Fruit fly (Drosophila melanogaster) whole organism, embryonic: ENCODE data around the gene CG34039.
A peak's percentile ranks its signal among the peaks of the same experiment; 100 is the strongest.

Source experiments
- CG10267 ChIP-seq: fragments of 200-800 bp; sonication (Bioruptor generic); optimal IDR thresholded peaks from 2 replicates; lab custom pipeline; 2018; ENCODE audit warnings: missing biosample characterization, mild to moderate bottlenecking, missing genetic modification characterization, moderate library complexity
- CG10431 ChIP-seq: fragments of 200-800 bp; sonication (Bioruptor generic); optimal IDR thresholded peaks from 3 replicates; lab custom pipeline; 2018; ENCODE audit warnings: missing biosample characterization, mild to moderate bottlenecking, missing genetic modification characterization
- CG10462 ChIP-seq: fragments of 200-800 bp; sonication (Bioruptor generic); optimal IDR thresholded peaks from 2 replicates; lab custom pipeline; 2016; ENCODE audit warnings: missing biosample characterization, missing genetic modification characterization
- CG10654 ChIP-seq: fragments of 200-800 bp; sonication (Bioruptor generic); optimal IDR thresholded peaks from 2 replicates; lab custom pipeline; 2016; ENCODE audit warnings: missing biosample characterization, missing genetic modification characterization
- CG12071 ChIP-seq: fragments of 200-800 bp; sonication (Bioruptor generic); optimal IDR thresholded peaks from 3 replicates; lab custom pipeline; 2018; ENCODE audit warnings: missing biosample characterization, mild to moderate bottlenecking, missing genetic modification characterization
- CG14710 ChIP-seq: fragments of 200-800 bp; sonication (Bioruptor generic); optimal IDR thresholded peaks from 3 replicates; lab custom pipeline; 2019; ENCODE audit warnings: missing biosample characterization, mild to moderate bottlenecking, missing genetic modification characterization, moderate library complexity
- CG1603 ChIP-seq: fragments of 200-800 bp; sonication (Bioruptor generic); optimal IDR thresholded peaks from 2 replicates; lab custom pipeline; 2019; ENCODE audit warnings: missing biosample characterization, mild to moderate bottlenecking, missing genetic modification characterization, moderate library complexity
- CG17385 ChIP-seq: fragments of 200-800 bp; sonication (Bioruptor generic); optimal IDR thresholded peaks from 3 replicates; lab custom pipeline; 2018; ENCODE audit warnings: missing biosample characterization, mild to moderate bottlenecking, missing genetic modification characterization
- CG18262 ChIP-seq: fragments of 200-800 bp; optimal IDR thresholded peaks from 3 replicates; lab custom pipeline; 2019; ENCODE audit warnings: missing biosample characterization, mild to moderate bottlenecking, missing genetic modification characterization, moderate library complexity
- CG32772 ChIP-seq: fragments of 200-800 bp; sonication (Bioruptor generic); IDR thresholded peaks from 2 replicates; pipeline ENCODE4 v1.3.6; 2022; ENCODE audit warnings: missing biosample characterization, missing genetic modification characterization
- CG5180 ChIP-seq: fragments of 200-800 bp; sonication (Bioruptor generic); optimal IDR thresholded peaks from 3 replicates; lab custom pipeline; 2017; ENCODE audit warnings: missing biosample characterization, missing genetic modification characterization, mild to moderate bottlenecking, moderate library complexity, missing genetic modification reagents
- CG5245 ChIP-seq: fragments of 200-800 bp; sonication (Bioruptor generic); optimal IDR thresholded peaks from 3 replicates; lab custom pipeline; 2016; ENCODE audit warnings: missing biosample characterization, missing genetic modification characterization
- CG7839 ChIP-seq: fragments of 200-800 bp; sonication (Bioruptor generic); optimal IDR thresholded peaks from 3 replicates; lab custom pipeline; 2018; ENCODE audit warnings: missing biosample characterization, mild to moderate bottlenecking, missing genetic modification characterization, moderate library complexity
- CG9437 ChIP-seq: fragments of 200-800 bp; sonication (Bioruptor generic); optimal IDR thresholded peaks from 2 replicates; lab custom pipeline; 2018; ENCODE audit warnings: missing biosample characterization, mild to moderate bottlenecking, missing genetic modification characterization
- CG9727 ChIP-seq: fragments of 200-800 bp; sonication (Bioruptor generic); optimal IDR thresholded peaks from 3 replicates; lab custom pipeline; 2017; ENCODE audit warnings: missing biosample characterization, mild to moderate bottlenecking, missing genetic modification characterization
- CHES-1-like ChIP-seq: fragments of 200-800 bp; sonication (Bioruptor generic); optimal IDR thresholded peaks from 2 replicates; lab custom pipeline; 2016; ENCODE audit warnings: missing biosample characterization, missing genetic modification characterization
- GATAe ChIP-seq: fragments of 200-800 bp; sonication (Bioruptor generic); conservative IDR thresholded peaks from 2 replicates; pipeline ENCODE4 v1.3.6; 2022; ENCODE audit warnings: missing biosample characterization, missing genetic modification characterization
- H15 ChIP-seq: fragments of 200-800 bp; sonication (Bioruptor generic); IDR thresholded peaks from 3 replicates; pipeline ENCODE4 v1.3.6; 2022; ENCODE audit warnings: missing biosample characterization, missing genetic modification characterization
- HHEX ChIP-seq: fragments of 200-800 bp; sonication (Bioruptor generic); optimal IDR thresholded peaks from 3 replicates; lab custom pipeline; 2017; ENCODE audit warnings: missing biosample characterization, mild to moderate bottlenecking, missing genetic modification characterization, missing genetic modification reagents
- HLH4C ChIP-seq: fragments of 200-800 bp; sonication (Bioruptor generic); IDR thresholded peaks from 3 replicates; pipeline ENCODE4 v1.3.6; 2022; ENCODE audit warnings: missing biosample characterization, missing genetic modification characterization; ENCODE audit not compliant: partially characterized antibody
- HLHmδ ChIP-seq: fragments of 200-800 bp; sonication (Bioruptor generic); optimal IDR thresholded peaks from 2 replicates; lab custom pipeline; 2018; ENCODE audit warnings: missing biosample characterization, mild to moderate bottlenecking, missing genetic modification characterization, moderate library complexity
- Hey ChIP-seq: fragments of 200-800 bp; sonication (Bioruptor generic); optimal IDR thresholded peaks from 3 replicates; lab custom pipeline; 2018; ENCODE audit warnings: missing biosample characterization, mild to moderate bottlenecking, missing genetic modification characterization
- Hmr ChIP-seq: fragments of 200-800 bp; sonication (Bioruptor generic); optimal IDR thresholded peaks from 3 replicates; lab custom pipeline; 2017; ENCODE audit warnings: mild to moderate bottlenecking, missing biosample characterization, missing genetic modification reagents, missing genetic modification characterization
- MTF-1 ChIP-seq: fragments of 200-800 bp; sonication (Bioruptor generic); optimal IDR thresholded peaks from 2 replicates; lab custom pipeline; 2018; ENCODE audit warnings: missing biosample characterization, mild to moderate bottlenecking, missing genetic modification characterization, borderline replicate concordance
- Nf-YC ChIP-seq: fragments of 200-800 bp; optimal IDR thresholded peaks from 3 replicates; lab custom pipeline; 2019; ENCODE audit warnings: missing biosample characterization, mild to moderate bottlenecking, missing genetic modification characterization, moderate library complexity
- NfI ChIP-seq: fragments of 200-800 bp; sonication (Bioruptor generic); optimal IDR thresholded peaks from 3 replicates; lab custom pipeline; 2018; ENCODE audit warnings: missing biosample characterization, mild to moderate bottlenecking, missing genetic modification characterization, moderate library complexity
- Oli ChIP-seq: fragments of 200-800 bp; sonication (Bioruptor generic); optimal IDR thresholded peaks from 2 replicates; lab custom pipeline; 2018; ENCODE audit warnings: missing biosample characterization, mild to moderate bottlenecking, missing genetic modification characterization, moderate library complexity
- Pdp1 ChIP-seq, 2 experiments: fragments of 200-800 bp; sonication (Bioruptor generic); optimal IDR thresholded peaks; 3 replicates each; lab custom pipeline; 2016; ENCODE audit warnings: missing biosample characterization in 2 of 2, missing genetic modification characterization in 2 of 2, mild to moderate bottlenecking in 1 of 2, moderate library complexity in 1 of 2
- bsh ChIP-seq, 2 experiments: fragments of 200-800 bp; sonication (Bioruptor generic); optimal IDR thresholded peaks; 2 replicates each; lab custom pipeline; 2017 to 2018; ENCODE audit warnings: mild to moderate bottlenecking in 2 of 2, missing biosample characterization in 2 of 2, missing genetic modification characterization in 2 of 2, moderate library complexity in 1 of 2
- cas ChIP-seq: fragments of 200-800 bp; sonication (Bioruptor generic); IDR thresholded peaks from 2 replicates; pipeline ENCODE4 v1.3.6; 2022; ENCODE audit warnings: missing biosample characterization, missing genetic modification characterization
- chif ChIP-seq, 2 experiments: fragments of 200-800 bp; sonication (Bioruptor generic); optimal IDR thresholded peaks; 3 replicates each; lab custom pipeline; 2016; ENCODE audit warnings: missing biosample characterization in 2 of 2, missing genetic modification characterization in 2 of 2
- ci ChIP-seq: fragments of 200-800 bp; sonication (Bioruptor generic); IDR thresholded peaks from 3 replicates; pipeline ENCODE4 v1.3.6; 2022; ENCODE audit warnings: missing biosample characterization, missing genetic modification characterization
- crc ChIP-seq: fragments of 200-800 bp; sonication (Bioruptor generic); optimal IDR thresholded peaks from 2 replicates; lab custom pipeline; 2016; ENCODE audit warnings: missing biosample characterization, missing genetic modification characterization
- cwo ChIP-seq: fragments of 200-800 bp; sonication (Bioruptor generic); optimal IDR thresholded peaks from 3 replicates; lab custom pipeline; 2017; ENCODE audit warnings: missing biosample characterization, missing genetic modification characterization, mild to moderate bottlenecking, moderate library complexity, missing genetic modification reagents
- esg ChIP-seq: fragments of 200-800 bp; sonication (Bioruptor generic); conservative IDR thresholded peaks from 2 replicates; pipeline ENCODE4 v1.3.6; 2022; ENCODE audit warnings: missing biosample characterization, missing genetic modification characterization
- ftz-f1 ChIP-seq: fragments of 200-800 bp; sonication (Bioruptor generic); optimal IDR thresholded peaks from 2 replicates; lab custom pipeline; 2016; ENCODE audit warnings: missing biosample characterization, missing genetic modification characterization
- hbn ChIP-seq: fragments of 200-800 bp; sonication (Bioruptor generic); IDR thresholded peaks from 2 replicates; pipeline ENCODE4 v1.3.6; 2022; ENCODE audit warnings: missing biosample characterization, missing genetic modification characterization; ENCODE audit not compliant: partially characterized antibody
- odd ChIP-seq: fragments of 200-800 bp; sonication (Bioruptor generic); optimal IDR thresholded peaks from 2 replicates; lab custom pipeline; 2017; ENCODE audit warnings: missing biosample characterization, mild to moderate bottlenecking, missing genetic modification characterization
- pan ChIP-seq, 4 experiments: fragments of >200 bp in 3 of 4; fragments of 200-800 bp in 1 of 4; sonication (Bioruptor generic) in 1 of 4; optimal IDR thresholded peaks in 3 of 4; IDR thresholded peaks in 1 of 4; 2 replicates each; pipeline versions ENCODE4 v1.3.6 to Lab custom; 2017 to 2022; ENCODE audit warnings: missing biosample characterization in 2 of 4, missing genetic modification characterization in 2 of 4, mixed read lengths in 1 of 4
- sd ChIP-seq: fragments of 200-800 bp; sonication (Bioruptor generic); optimal IDR thresholded peaks from 3 replicates; lab custom pipeline; 2018; ENCODE audit warnings: missing biosample characterization, mild to moderate bottlenecking, missing genetic modification characterization, moderate library complexity
- seq ChIP-seq: fragments of 200-800 bp; sonication (Bioruptor generic); IDR thresholded peaks from 2 replicates; pipeline ENCODE4 v1.3.6; 2022; ENCODE audit warnings: missing biosample characterization, missing genetic modification characterization
- slbo ChIP-seq: fragments of 200-800 bp; sonication (Bioruptor generic); IDR thresholded peaks from 2 replicates; pipeline ENCODE4 v1.3.6; 2022; ENCODE audit warnings: missing biosample characterization, missing genetic modification characterization
- stwl ChIP-seq: fragments of 200-800 bp; sonication (Bioruptor generic); optimal IDR thresholded peaks from 3 replicates; lab custom pipeline; 2018; ENCODE audit warnings: missing biosample characterization, mild to moderate bottlenecking, missing genetic modification characterization, moderate library complexity
- vvl ChIP-seq: fragments of 200-800 bp; sonication (Bioruptor generic); IDR thresholded peaks from 2 replicates; pipeline ENCODE4 v1.3.6; 2022; ENCODE audit warnings: missing biosample characterization, missing genetic modification characterization
- zfh1 ChIP-seq: fragments of 200-800 bp; sonication (Bioruptor generic); IDR thresholded peaks from 3 replicates; pipeline ENCODE4 v1.3.6; 2022; ENCODE audit warnings: missing biosample characterization, missing genetic modification characterization
- zfh2 ChIP-seq: fragments of 200-800 bp; sonication (Bioruptor generic); optimal IDR thresholded peaks from 2 replicates; lab custom pipeline; 2016; ENCODE audit warnings: missing biosample characterization, missing genetic modification characterization

CG34039 gene

DNA sequence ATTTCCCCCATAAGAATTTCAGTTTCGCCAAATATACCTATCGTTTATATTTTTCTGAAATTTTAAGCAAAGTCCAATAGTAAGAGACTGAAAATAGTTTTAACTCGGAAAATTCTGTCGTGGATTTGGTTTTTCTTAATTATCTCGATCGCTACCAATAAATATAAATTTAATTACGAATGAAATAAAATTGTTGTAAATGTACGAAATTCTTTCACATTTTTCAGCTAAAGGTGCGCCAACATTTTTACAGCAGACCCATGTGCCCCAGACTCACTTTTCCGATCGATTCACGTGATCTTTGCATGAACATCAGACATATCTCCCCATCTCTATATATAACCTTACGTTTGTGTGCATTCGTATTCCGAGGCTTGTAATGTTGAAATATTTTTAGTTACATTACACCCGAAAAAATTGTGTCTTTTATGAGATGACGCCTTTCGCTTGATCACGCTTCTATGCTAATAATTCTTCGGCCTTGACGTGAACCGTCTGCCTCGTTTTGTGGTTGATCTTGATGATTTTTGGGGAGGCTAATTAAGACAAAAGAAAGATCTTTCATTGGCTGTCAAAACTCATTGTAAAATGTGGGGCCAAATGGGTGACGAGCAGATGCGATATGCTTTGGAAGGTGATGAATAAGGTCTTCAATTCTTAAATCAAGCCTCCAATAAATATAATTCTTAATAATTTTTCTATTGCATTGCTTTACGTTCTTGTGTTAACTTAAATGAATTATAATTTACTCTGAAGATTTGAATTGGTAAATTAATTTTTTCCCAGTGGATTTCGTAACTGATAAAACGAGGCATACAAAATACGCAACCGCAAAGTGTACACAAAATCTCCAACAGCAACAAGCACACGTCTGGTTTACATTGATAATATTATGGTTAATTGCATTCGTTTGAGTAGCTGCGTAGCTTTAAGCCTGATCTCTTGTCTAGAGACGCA, 14.5 kb upstream of the CG34039 start (continued):
- TF ChIP-seq CG5180: peak; percentile 65
- TF ChIP-seq MTF-1 (GFP tag; lab: Kevin White, UChicago): peak; percentile 56
- peak; percentile 87 for TF ChIP-seq CG9437
- TF ChIP-seq Hey: no peak
- TF ChIP-seq CG5245 (GFP tag; lab: Kevin White, UChicago): peak; percentile 54
- peak; percentile 39; the same call in 1 of the 3 replicates for TF ChIP-seq zfh1
- peak; percentile 11 to 32 for TF ChIP-seq Pdp1 (GFP tag; optimal IDR thresholded peaks at IDR 0.05; lab: Kevin White, UChicago)
- TF ChIP-seq CG10654 (GFP tag; lab: Kevin White, UChicago): peak; percentile 37
- peak; percentile 34 for TF ChIP-seq CG10267 (tag; lab: Kevin White, UChicago)
- peak; percentile 8 for TF ChIP-seq HHEX
- peak; percentile 56 for TF ChIP-seq CG9727
- TF ChIP-seq NfI: peak; percentile 24
- no peak for TF ChIP-seq pan (optimal IDR thresholded peaks at IDR 0.05; lab: Kevin White, UChicago)
- TF ChIP-seq pan (GFP tag; optimal IDR thresholded peaks at IDR 0.05 in 1 of 2, IDR thresholded peaks at IDR 0.05 in 1 of 2): peak in 1 of 2 experiments; percentile 44
- peak; percentile 46 for TF ChIP-seq seq
- peak; percentile 17 for TF ChIP-seq ftz-f1 (GFP tag; lab: Kevin White, UChicago)
- peak; percentile 0 for TF ChIP-seq CG10462
- no peak for TF ChIP-seq CG10431
- TF ChIP-seq chif (GFP tag; optimal IDR thresholded peaks at IDR 0.05; lab: Kevin White, UChicago): peak in 1 of 2 experiments; percentile 25
- no peak for TF ChIP-seq stwl (tag; lab: Kevin White, UChicago)
- peak; percentile 73 for TF ChIP-seq CG7839 (tag; lab: Kevin White, UChicago)
- TF ChIP-seq Nf-YC (tag; lab: Kevin White, UChicago): peak; percentile 68
- peak; percentile 54 for TF ChIP-seq CG14710
- TF ChIP-seq Oli (tag; lab: Kevin White, UChicago): peak; percentile 74
- peak; percentile 46 for TF ChIP-seq CG12071 (GFP tag; lab: Kevin White, UChicago)
- TF ChIP-seq Hmr (GFP tag; lab: Kevin White, UChicago): peak; percentile 43
- peak; percentile 48 for TF ChIP-seq CG17385 (GFP tag; lab: Kevin White, UChicago)
- TF ChIP-seq bsh (GFP tag; optimal IDR thresholded peaks at IDR 0.05; lab: Kevin White, UChicago): peak in 1 of 2 experiments; percentile 45
- no peak for TF ChIP-seq HLHmδ (GFP tag; lab: Kevin White, UChicago)
- TF ChIP-seq zfh2 (GFP tag; lab: Kevin White, UChicago): no peak

DNA sequence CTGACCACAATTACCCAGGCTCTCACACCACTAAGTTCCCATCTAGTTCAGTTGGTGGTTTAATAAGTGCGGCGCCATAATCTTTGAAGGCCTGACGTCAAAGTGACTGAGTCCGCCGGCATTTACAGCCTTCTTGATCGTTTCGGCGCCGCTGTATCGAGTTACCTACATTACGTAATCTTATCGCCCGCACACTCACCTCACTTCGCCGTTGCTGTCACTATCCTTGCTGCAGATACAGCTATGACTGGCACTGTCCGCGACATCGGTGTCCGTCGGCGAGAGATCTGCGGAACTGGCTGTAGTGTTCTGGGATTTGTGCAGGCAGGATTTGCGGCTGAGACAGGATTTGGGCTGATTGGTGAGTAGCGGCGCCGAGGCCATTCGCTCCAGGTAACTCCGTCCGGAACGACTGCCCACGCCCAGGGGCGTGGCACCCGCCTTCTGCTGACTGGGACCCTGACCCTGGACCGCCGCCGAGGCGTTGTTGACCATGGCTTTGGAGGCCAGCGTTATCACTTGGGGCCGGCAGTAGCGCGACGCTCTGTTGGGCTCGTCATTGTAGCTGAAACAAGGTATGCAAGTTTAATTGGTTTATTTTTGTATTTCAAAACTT, 12.8 kb upstream of the CG34039 start:
- TF ChIP-seq crc (GFP tag; lab: Kevin White, UChicago) (no peak), cas (GFP tag; lab: Robert Waterston, UW) (no peak), slbo (GFP tag; lab: Robert Waterston, UW) (0 out of 2 replicates have a peak, but pooled peaks have one; percentile 3), H15 (GFP tag; lab: Robert Waterston, UW) (no peak), odd (GFP tag; lab: Kevin White, UChicago) (no peak), ci (GFP tag; lab: Robert Waterston, UW) (0 out of 3 replicates have a peak, but pooled peaks have one; percentile 32), CG18262 (tag; lab: Kevin White, UChicago) (no peak), cwo (peak; percentile 29), stwl (tag; lab: Kevin White, UChicago) (no peak), sd (peak; percentile 73), HLH4C (no peak), CHES-1-like (GFP tag; lab: Kevin White, UChicago) (no peak), vvl (GFP tag; lab: Robert Waterston, UW) (no peak), CG32772 (GFP tag; lab: Robert Waterston, UW) (no peak), CG1603 (tag; lab: Kevin White, UChicago) (no peak), hbn (GFP tag; lab: Robert Waterston, UW) (no peak), GATAe (GFP tag; lab: Robert Waterston, UW) (peak; percentile 55; the same call in 1 of the 2 replicates), pan (optimal IDR thresholded peaks at IDR 0.05; lab: Kevin White, UChicago) (no peak), pan (GFP tag; optimal IDR thresholded peaks at IDR 0.05 in 1 of 2, IDR thresholded peaks at IDR 0.05 in 1 of 2) (no peak), esg (GFP tag; lab: Robert Waterston, UW) (no peak), CG7839 (tag; lab: Kevin White, UChicago) (no peak)
